Fruit fly (Drosophila melanogaster): ENCODE results near the gene Sec16.

The Sec16 gene

dm6 chrX:12575827-12576408 lies 19.9 kb upstream of the Sec16 start (continued):
- TF ChIP-seq CG34224 (GFP tag; IDR thresholded peaks at IDR 0.05; ENCODE audit: partially characterized antibody) (no peak), CG1603 (tag; optimal IDR thresholded peaks at IDR 0.05) (peak; percentile 77), Side (GFP tag; optimal IDR thresholded peaks at IDR 0.05) (no peak), lola (GFP tag; optimal IDR thresholded peaks at IDR 0.05) (peak in 1 of 3 experiments; percentile 89), kay (GFP tag; optimal IDR thresholded peaks at IDR 0.05) (peak; percentile 32), emc (GFP tag; optimal IDR thresholded peaks at IDR 0.05) (no peak), Sin3A (optimal IDR thresholded peaks at IDR 0.05) (no peak), CG16863 (GFP tag; optimal IDR thresholded peaks at IDR 0.05) (peak; percentile 59), jigr1 (GFP tag; IDR thresholded peaks at IDR 0.05) (no peak), CG6689 (GFP tag; IDR thresholded peaks at IDR 0.05) (peak; percentile 74), unc-4 (GFP tag; IDR thresholded peaks at IDR 0.05; ENCODE audit: partially characterized antibody) (no peak), CG8944 (GFP tag; optimal IDR thresholded peaks at IDR 0.05) (peak; percentile 9), jing (GFP tag; optimal IDR thresholded peaks at IDR 0.05) (peak; percentile 49), Hr51 (GFP tag; optimal IDR thresholded peaks at IDR 0.05) (peak in 1 of 2 experiments; percentile 48), maf-S (GFP tag; optimal IDR thresholded peaks at IDR 0.05) (no peak), sd (tag; optimal IDR thresholded peaks at IDR 0.05) (no peak), Trl (optimal IDR thresholded peaks at IDR 0.05) (no peak), Trl (GFP tag; optimal IDR thresholded peaks at IDR 0.05) (no peak), CG11398 (GFP tag; optimal IDR thresholded peaks at IDR 0.05) (no peak), CG12942 (GFP tag; optimal IDR thresholded peaks at IDR 0.05) (peak; percentile 40), B-H1 (GFP tag; IDR thresholded peaks at IDR 0.05) (peak; percentile 20; the same call in 1 of the 3 replicates), CG7556 (GFP tag; optimal IDR thresholded peaks at IDR 0.05) (peak; percentile 73), cg (GFP tag; optimal IDR thresholded peaks at IDR 0.05) (peak; percentile 31), CG15269 (tag; optimal IDR thresholded peaks at IDR 0.05) (no peak), dmrt99B (tag; optimal IDR thresholded peaks at IDR 0.05) (peak; percentile 68), CG18011 (GFP tag; optimal IDR thresholded peaks at IDR 0.05) (no peak), sens (GFP tag) (peak; percentile 95), CG6254 (GFP tag; optimal IDR thresholded peaks at IDR 0.05) (peak; percentile 85), NC2α (GFP tag; optimal IDR thresholded peaks at IDR 0.05) (no peak), CG6813 (GFP tag; optimal IDR thresholded peaks at IDR 0.05) (peak; percentile 62), hkb (optimal IDR thresholded peaks at IDR 0.05) (no peak), hkb (GFP tag; IDR thresholded peaks at IDR 0.05) (peak; percentile 48; the same call in 1 of the 2 replicates), CHES-1-like (GFP tag; optimal IDR thresholded peaks at IDR 0.05) (no peak), bowl (GFP tag; IDR thresholded peaks at IDR 0.05) (no peak), Optix (GFP tag; IDR thresholded peaks at IDR 0.05) (peak; percentile 44; the same call in 1 of the 3 replicates), CG34376 (GFP tag; optimal IDR thresholded peaks at IDR 0.05) (no peak), CG8765 (GFP tag; IDR thresholded peaks at IDR 0.05) (peak; percentile 32; the same call in 1 of the 2 replicates), ERR (GFP tag; optimal IDR thresholded peaks at IDR 0.05) (no peak), CG17361 (GFP tag; IDR thresholded peaks at IDR 0.05) (peak; percentile 91), CG11696 (GFP tag; IDR thresholded peaks at IDR 0.05) (no peak), gsb (GFP tag; IDR thresholded peaks at IDR 0.05) (no peak), HmgD (GFP tag; optimal IDR thresholded peaks at IDR 0.05) (no peak), scrt (GFP tag; optimal IDR thresholded peaks at IDR 0.05) (no peak), lbe (GFP tag; optimal IDR thresholded peaks at IDR 0.05) (peak; percentile 64), Nf-YA (GFP tag; IDR thresholded peaks at IDR 0.05) (0 out of 2 replicates have a peak, but pooled peaks have one; percentile 6), CG5180 (GFP tag; optimal IDR thresholded peaks at IDR 0.05) (peak; percentile 57), chinmo (GFP tag; IDR thresholded peaks at IDR 0.05; ENCODE audit: partially characterized antibody) (no peak), CG2889 (GFP tag; IDR thresholded peaks at IDR 0.05) (no peak), salm (tag; optimal IDR thresholded peaks at IDR 0.05) (peak; percentile 32), ttk (GFP tag; IDR thresholded peaks at IDR 0.05) (no peak), CG3847 (GFP tag; IDR thresholded peaks at IDR 0.05) (no peak)
